Fruit fly (Drosophila melanogaster) whole organism, embryonic: Measurements from ENCODE around the gene eIF3i.

Source experiments
- Abd-B ChIP-seq: fragments of 200-800 bp; sonication (Bioruptor generic); optimal IDR thresholded peaks from 2 replicates; lab custom pipeline; 2018; ENCODE audit warnings: missing biosample characterization, mild to moderate bottlenecking, missing genetic modification characterization, moderate library complexity
- Adf1 ChIP-seq: fragments of 200-800 bp; sonication (Bioruptor generic); IDR thresholded peaks from 2 replicates; pipeline ENCODE4 v1.3.6; 2022; ENCODE audit warnings: missing biosample characterization, missing genetic modification characterization
- Aef1 ChIP-seq: fragments of 200-800 bp; sonication (Bioruptor generic); IDR thresholded peaks from 3 replicates; pipeline ENCODE4 v1.3.6; 2022; ENCODE audit warnings: missing biosample characterization, missing genetic modification characterization
- Atf6 ChIP-seq: fragments of 200-800 bp; sonication (Bioruptor generic); IDR thresholded peaks from 2 replicates; pipeline ENCODE4 v1.3.6; 2022; ENCODE audit warnings: missing biosample characterization, missing genetic modification characterization
- CG10147 ChIP-seq: fragments of 200-800 bp; sonication (Bioruptor generic); optimal IDR thresholded peaks from 2 replicates; lab custom pipeline; 2019; ENCODE audit warnings: missing biosample characterization, mild to moderate bottlenecking, missing genetic modification characterization, moderate library complexity
- CG10267 ChIP-seq: fragments of 200-800 bp; sonication (Bioruptor generic); optimal IDR thresholded peaks from 2 replicates; lab custom pipeline; 2018; ENCODE audit warnings: missing biosample characterization, mild to moderate bottlenecking, missing genetic modification characterization, moderate library complexity
- CG13424 ChIP-seq: fragments of 200-800 bp; sonication (Bioruptor generic); optimal IDR thresholded peaks from 2 replicates; lab custom pipeline; 2019; ENCODE audit warnings: missing biosample characterization, mild to moderate bottlenecking, missing genetic modification characterization, moderate library complexity
- CG13624 ChIP-seq: fragments of 200-800 bp; sonication (Bioruptor generic); optimal IDR thresholded peaks from 2 replicates; lab custom pipeline; 2016; ENCODE audit warnings: missing biosample characterization, missing genetic modification characterization
- CG14710 ChIP-seq: fragments of 200-800 bp; sonication (Bioruptor generic); optimal IDR thresholded peaks from 3 replicates; lab custom pipeline; 2019; ENCODE audit warnings: missing biosample characterization, mild to moderate bottlenecking, missing genetic modification characterization, moderate library complexity
- CG14965 ChIP-seq: fragments of 200-800 bp; sonication (Bioruptor generic); optimal IDR thresholded peaks from 2 replicates; lab custom pipeline; 2016; ENCODE audit warnings: missing biosample characterization, missing genetic modification characterization, borderline replicate concordance
- CG1603 ChIP-seq: fragments of 200-800 bp; sonication (Bioruptor generic); optimal IDR thresholded peaks from 2 replicates; lab custom pipeline; 2019; ENCODE audit warnings: missing biosample characterization, mild to moderate bottlenecking, missing genetic modification characterization, moderate library complexity
- CG17328 ChIP-seq: fragments of 200-800 bp; sonication (Bioruptor generic); IDR thresholded peaks from 2 replicates; pipeline ENCODE4 v1.3.6; 2022; ENCODE audit warnings: missing biosample characterization, missing genetic modification characterization
- CG17829 ChIP-seq: fragments of 200-800 bp; optimal IDR thresholded peaks from 2 replicates; lab custom pipeline; 2019; ENCODE audit warnings: missing biosample characterization, mild to moderate bottlenecking, missing genetic modification characterization, moderate library complexity
- CG18262 ChIP-seq: fragments of 200-800 bp; optimal IDR thresholded peaks from 3 replicates; lab custom pipeline; 2019; ENCODE audit warnings: missing biosample characterization, mild to moderate bottlenecking, missing genetic modification characterization, moderate library complexity
- CG2199 ChIP-seq: fragments of 200-800 bp; sonication (Bioruptor generic); IDR thresholded peaks from 3 replicates; pipeline ENCODE4 v1.3.6; 2022; ENCODE audit warnings: missing biosample characterization, missing genetic modification characterization
- CG30020 ChIP-seq: fragments of 200-800 bp; optimal IDR thresholded peaks from 2 replicates; lab custom pipeline; 2019; ENCODE audit warnings: missing biosample characterization, mild to moderate bottlenecking, missing genetic modification characterization, moderate library complexity
- CG31441 ChIP-seq: fragments of 200-800 bp; sonication (Bioruptor generic); IDR thresholded peaks from 2 replicates; pipeline ENCODE4 v1.3.6; 2022; ENCODE audit warnings: missing biosample characterization, missing genetic modification characterization
- CG3163 ChIP-seq: fragments of 200-800 bp; sonication (Bioruptor generic); optimal IDR thresholded peaks from 3 replicates; lab custom pipeline; 2016; ENCODE audit warnings: missing biosample characterization, missing genetic modification characterization
- CG4328 ChIP-seq: fragments of 200-800 bp; sonication (Bioruptor generic); optimal IDR thresholded peaks from 3 replicates; lab custom pipeline; 2017; ENCODE audit warnings: missing biosample characterization, missing genetic modification reagents, missing genetic modification characterization
- CG4404 ChIP-seq: fragments of 200-800 bp; sonication (Bioruptor generic); IDR thresholded peaks from 2 replicates; pipeline ENCODE4 v1.3.6; 2022; ENCODE audit warnings: missing biosample characterization, missing genetic modification characterization
- CG5245 ChIP-seq: fragments of 200-800 bp; sonication (Bioruptor generic); optimal IDR thresholded peaks from 3 replicates; lab custom pipeline; 2016; ENCODE audit warnings: missing biosample characterization, missing genetic modification characterization
- CG6854 ChIP-seq: fragments of 200-800 bp; sonication (Bioruptor generic); optimal IDR thresholded peaks from 3 replicates; lab custom pipeline; 2017; ENCODE audit warnings: missing biosample characterization, mild to moderate bottlenecking, missing genetic modification characterization
- CG7357 ChIP-seq: fragments of 200-800 bp; sonication (Bioruptor generic); IDR thresholded peaks from 3 replicates; pipeline ENCODE4 v1.3.6; 2022; ENCODE audit warnings: missing biosample characterization, missing genetic modification characterization
- CG8281 ChIP-seq: fragments of 200-800 bp; sonication (Bioruptor generic); optimal IDR thresholded peaks from 2 replicates; lab custom pipeline; 2018; ENCODE audit warnings: missing biosample characterization, mild to moderate bottlenecking, missing genetic modification characterization, moderate library complexity
- Camta ChIP-seq: fragments of 200-800 bp; sonication (Bioruptor generic); optimal IDR thresholded peaks from 2 replicates; lab custom pipeline; 2016; ENCODE audit warnings: missing biosample characterization, missing genetic modification characterization
- D19B ChIP-seq: fragments of 200-800 bp; sonication (Bioruptor generic); optimal IDR thresholded peaks from 2 replicates; lab custom pipeline; 2017; ENCODE audit warnings: missing biosample characterization, mild to moderate bottlenecking, missing genetic modification characterization
- Doc2 ChIP-seq: fragments of 200-800 bp; sonication (Bioruptor generic); IDR thresholded peaks from 2 replicates; pipeline ENCODE4 v1.3.6; 2022; ENCODE audit warnings: missing biosample characterization, missing genetic modification characterization
- Eip74EF ChIP-seq, 2 experiments: fragments of 200-800 bp in 1 of 2; fragments of >200 bp in 1 of 2; sonication (Bioruptor generic) in 1 of 2; optimal IDR thresholded peaks; 2 replicates each; lab custom pipeline; 2017 to 2019; ENCODE audit warnings: missing biosample characterization in 2 of 2, missing genetic modification characterization in 2 of 2, mild to moderate bottlenecking in 1 of 2, moderate library complexity in 1 of 2
- HLHmδ ChIP-seq: fragments of 200-800 bp; sonication (Bioruptor generic); optimal IDR thresholded peaks from 2 replicates; lab custom pipeline; 2018; ENCODE audit warnings: missing biosample characterization, mild to moderate bottlenecking, missing genetic modification characterization, moderate library complexity
- HmgD ChIP-seq: fragments of 200-800 bp; sonication (Bioruptor generic); optimal IDR thresholded peaks from 3 replicates; lab custom pipeline; 2016; ENCODE audit warnings: missing biosample characterization, missing genetic modification characterization
- Myb ChIP-seq: fragments of 200-800 bp; sonication (Bioruptor generic); optimal IDR thresholded peaks from 2 replicates; lab custom pipeline; 2016; ENCODE audit warnings: missing biosample characterization, missing genetic modification characterization
- Six4 ChIP-seq: fragments of 200-800 bp; sonication (Bioruptor generic); optimal IDR thresholded peaks from 2 replicates; lab custom pipeline; 2016; ENCODE audit warnings: missing biosample characterization, missing genetic modification characterization
- Spps ChIP-seq: fragments of 200-800 bp; sonication (Bioruptor generic); optimal IDR thresholded peaks from 2 replicates; lab custom pipeline; 2018; ENCODE audit warnings: missing biosample characterization, mild to moderate bottlenecking, missing genetic modification characterization
- Vsx1 ChIP-seq: fragments of 200-800 bp; sonication (Bioruptor generic); optimal IDR thresholded peaks from 2 replicates; lab custom pipeline; 2017; ENCODE audit warnings: missing biosample characterization, mild to moderate bottlenecking, missing genetic modification characterization, missing genetic modification reagents
- amos ChIP-seq: fragments of 200-800 bp; sonication (Bioruptor generic); IDR thresholded peaks from 2 replicates; pipeline ENCODE4 v1.3.6; 2022; ENCODE audit warnings: missing biosample characterization, missing genetic modification characterization; ENCODE audit not compliant: partially characterized antibody
- chm ChIP-seq: fragments of 200-800 bp; sonication (Bioruptor generic); IDR thresholded peaks from 2 replicates; pipeline ENCODE4 v1.3.6; 2022; ENCODE audit warnings: missing biosample characterization, missing genetic modification characterization
- crp ChIP-seq, 2 experiments: fragments of 200-800 bp; sonication (Bioruptor generic); optimal IDR thresholded peaks; 2 replicates in 1 of 2; 3 replicates in 1 of 2; lab custom pipeline; 2017; ENCODE audit warnings: missing biosample characterization in 2 of 2, missing genetic modification characterization in 2 of 2, mild to moderate bottlenecking in 1 of 2, moderate library complexity in 1 of 2
- dpn ChIP-seq, 2 experiments: fragments of 200-800 bp; sonication (Bioruptor generic); optimal IDR thresholded peaks; 3 replicates each; lab custom pipeline; 2016; ENCODE audit warnings: missing biosample characterization in 2 of 2, missing genetic modification characterization in 2 of 2
- grau ChIP-seq: fragments of 200-800 bp; optimal IDR thresholded peaks from 3 replicates; lab custom pipeline; 2019; ENCODE audit warnings: missing biosample characterization, mild to moderate bottlenecking, missing genetic modification characterization, moderate library complexity
- hbn ChIP-seq: fragments of 200-800 bp; sonication (Bioruptor generic); IDR thresholded peaks from 2 replicates; pipeline ENCODE4 v1.3.6; 2022; ENCODE audit warnings: missing biosample characterization, missing genetic modification characterization; ENCODE audit not compliant: partially characterized antibody
- her ChIP-seq: fragments of 200-800 bp; sonication (Bioruptor generic); optimal IDR thresholded peaks from 2 replicates; lab custom pipeline; 2016; ENCODE audit warnings: missing biosample characterization, missing genetic modification characterization
- ind ChIP-seq: fragments of 200-800 bp; sonication (Bioruptor generic); optimal IDR thresholded peaks from 3 replicates; lab custom pipeline; 2016; ENCODE audit warnings: missing biosample characterization, missing genetic modification characterization
- kah ChIP-seq: fragments of 200-800 bp; sonication (Bioruptor generic); optimal IDR thresholded peaks from 2 replicates; lab custom pipeline; 2018; ENCODE audit warnings: missing biosample characterization, mild to moderate bottlenecking, missing genetic modification characterization
- mam ChIP-seq: fragments of 200-800 bp; sonication (Bioruptor generic); optimal IDR thresholded peaks from 3 replicates; lab custom pipeline; 2016; ENCODE audit warnings: missing biosample characterization, missing genetic modification characterization
- nmo ChIP-seq: fragments of 200-800 bp; sonication (Bioruptor generic); optimal IDR thresholded peaks from 2 replicates; lab custom pipeline; 2018; ENCODE audit warnings: missing biosample characterization, mild to moderate bottlenecking, missing genetic modification characterization, moderate library complexity
- sc ChIP-seq, 3 experiments: fragments of >200 bp in 2 of 3; fragments of 200-800 bp in 1 of 3; sonication (Bioruptor generic) in 1 of 3; optimal IDR thresholded peaks; 2 replicates in 2 of 3; 3 replicates in 1 of 3; lab custom pipeline; 2017; ENCODE audit warnings: mild to moderate bottlenecking in 1 of 3, missing biosample characterization in 1 of 3, missing genetic modification characterization in 1 of 3, missing genetic modification reagents in 1 of 3
- sob ChIP-seq: fragments of 200-800 bp; sonication (Bioruptor generic); IDR thresholded peaks from 2 replicates; pipeline ENCODE4 v1.3.6; 2022; ENCODE audit warnings: missing biosample characterization, missing genetic modification characterization

eIF3i gene

dm6 chr2L:4997401-4998259 is 30.1 kb upstream of the eIF3i start (continued):
- TF ChIP-seq amos (GFP tag; lab: Robert Waterston, UW) (no peak), CG31441 (peak; percentile 99), CG10147 (peak; percentile 97), Aef1 (GFP tag; lab: Robert Waterston, UW) (peak; percentile 99), CG4404 (peak; percentile 98), Eip74EF (GFP tag; optimal IDR thresholded peaks at IDR 0.05; lab: Kevin White, UChicago) (peak; percentile 91 to 97), CG17829 (tag; lab: Kevin White, UChicago) (peak; percentile 99), CG17328 (peak; percentile 99), Myb (peak; percentile 94), kah (GFP tag; lab: Kevin White, UChicago) (peak; percentile 97), CG4328 (GFP tag; lab: Kevin White, UChicago) (peak; percentile 98), mam (GFP tag; lab: Kevin White, UChicago) (peak; percentile 99), sob (GFP tag; lab: Robert Waterston, UW) (peak; percentile 99), CG1603 (tag; lab: Kevin White, UChicago) (peak; percentile 99), CG5245 (GFP tag; lab: Kevin White, UChicago) (peak; percentile 99), Camta (GFP tag; lab: Kevin White, UChicago) (peak; percentile 99), CG6854 (peak; percentile 96), CG3163 (GFP tag; lab: Kevin White, UChicago) (peak; percentile 96), HmgD (peak; percentile 99), Doc2 (GFP tag; lab: Robert Waterston, UW) (peak; percentile 98), her (peak; percentile 97), CG10267 (tag; lab: Kevin White, UChicago) (peak; percentile 96), CG30020 (tag; lab: Kevin White, UChicago) (peak; percentile 88), CG18262 (tag; lab: Kevin White, UChicago) (peak; percentile 99), Vsx1 (GFP tag; lab: Kevin White, UChicago) (peak; percentile 96), Adf1 (GFP tag; lab: Robert Waterston, UW) (peak; percentile 87), ind (GFP tag; lab: Kevin White, UChicago) (peak; percentile 99), Atf6 (GFP tag; lab: Robert Waterston, UW) (peak; percentile 99), CG13424 (tag; lab: Kevin White, UChicago) (peak; percentile 99), crp (GFP tag; optimal IDR thresholded peaks at IDR 0.05; lab: Kevin White, UChicago) (peak; percentile 35 to 77), HLHmδ (peak; percentile 12), CG8281 (tag; lab: Kevin White, UChicago) (peak; percentile 92), D19B (GFP tag; lab: Kevin White, UChicago) (peak; percentile 95), CG2199 (peak; percentile 99), Six4 (GFP tag; lab: Kevin White, UChicago) (peak; percentile 99), nmo (peak; percentile 99), CG13624 (peak; percentile 99), sc (optimal IDR thresholded peaks at IDR 0.05; lab: Kevin White, UChicago) (no peak), sc (GFP tag; optimal IDR thresholded peaks at IDR 0.05; lab: Kevin White, UChicago) (peak; percentile 99), chm (peak; percentile 100), hbn (GFP tag; lab: Robert Waterston, UW) (peak; percentile 15; the same call in 1 of the 2 replicates), Abd-B (GFP tag; lab: Kevin White, UChicago) (no peak), CG14710 (tag; lab: Kevin White, UChicago) (peak; percentile 98), grau (tag; lab: Kevin White, UChicago) (peak; percentile 98), Spps (tag; lab: Kevin White, UChicago) (peak; percentile 98), CG14965 (GFP tag; lab: Kevin White, UChicago) (peak; percentile 92), CG7357 (peak; percentile 96), dpn (GFP tag; optimal IDR thresholded peaks at IDR 0.05; lab: Kevin White, UChicago) (peak; percentile 99)
